Worm (Caenorhabditis elegans) whole organism, L2 larva: ENCODE measurements around the gene F07B10.4.

ENCODE experiments used
- R02D3.7 ChIP-seq: fragments of 150-350 bp; optimal IDR thresholded peaks from 2 replicates; lab custom pipeline; 2014; ENCODE audit warnings: missing biosample characterization, missing genetic modification characterization
- aly-2 ChIP-seq: fragments of 150-350 bp; optimal IDR thresholded peaks from 2 replicates; lab custom pipeline; 2014; ENCODE audit warnings: missing biosample characterization, missing genetic modification characterization
- ceh-82 ChIP-seq: fragments of 150-350 bp; optimal IDR thresholded peaks from 2 replicates; lab custom pipeline; 2014; ENCODE audit warnings: missing biosample characterization, missing genetic modification characterization
- elt-1 ChIP-seq: fragments of 150-350 bp; optimal IDR thresholded peaks from 2 replicates; lab custom pipeline; 2014; ENCODE audit warnings: missing biosample characterization, missing genetic modification characterization
- fos-1 ChIP-seq: fragments of 150-350 bp; optimal IDR thresholded peaks from 2 replicates; lab custom pipeline; 2014; ENCODE audit warnings: missing biosample characterization, missing genetic modification characterization
- mdl-1 ChIP-seq, 2 experiments: fragments of 150-350 bp in 1 of 2; sonication (generic microtip) in 1 of 2; optimal IDR thresholded peaks; 2 replicates each; lab custom pipeline; 2017; ENCODE audit warnings: missing biosample characterization in 2 of 2, missing genetic modification characterization in 2 of 2
- snpc-4 ChIP-seq: fragments of 150-350 bp; optimal IDR thresholded peaks from 2 replicates; lab custom pipeline; 2014; ENCODE audit warnings: missing biosample characterization, missing genetic modification characterization
- unc-62 ChIP-seq: fragments of 150-350 bp; optimal IDR thresholded peaks from 2 replicates; lab custom pipeline; 2014; ENCODE audit warnings: missing biosample characterization, missing genetic modification reagents, missing genetic modification characterization
- zag-1 ChIP-seq: fragments of 150-350 bp; optimal IDR thresholded peaks from 2 replicates; lab custom pipeline; 2014; ENCODE audit warnings: missing biosample characterization, missing genetic modification characterization
- ztf-11 ChIP-seq: sonication (generic microtip); optimal IDR thresholded peaks from 2 replicates; lab custom pipeline; 2017; ENCODE audit warnings: missing biosample characterization, missing genetic modification characterization

DNA sequence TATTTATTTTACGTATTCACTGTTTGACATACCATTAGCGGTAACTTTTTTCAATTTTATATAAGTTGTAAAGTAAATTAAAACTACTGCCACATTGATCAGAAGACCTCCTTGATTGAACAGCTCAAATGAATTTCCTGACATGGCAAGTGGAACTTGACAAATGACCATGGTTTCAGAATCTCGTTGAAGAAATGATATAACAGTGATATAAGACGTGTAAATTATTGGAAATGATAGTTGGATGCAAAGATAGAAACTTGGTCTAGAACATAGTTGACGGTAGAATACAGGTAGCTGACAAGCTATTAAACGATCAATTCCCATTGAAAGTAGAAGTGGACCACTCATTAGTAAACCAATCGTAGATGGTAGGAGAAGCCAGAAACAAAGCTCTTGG lies 11.1 kb downstream of the F07B10.4 start:
- TF ChIP-seq mdl-1 (tag; optimal IDR thresholded peaks at IDR 0.05; lab: Kevin White, UChicago) (no peak), elt-1 (tag; lab: Kevin White, UChicago) (no peak), ztf-11 (tag; lab: Kevin White, UChicago) (no peak), unc-62 (no peak), R02D3.7 (tag; lab: Kevin White, UChicago) (no peak), aly-2 (tag; lab: Kevin White, UChicago) (no peak), snpc-4 (tag; lab: Kevin White, UChicago) (no peak), zag-1 (tag; lab: Kevin White, UChicago) (no peak), ceh-82 (no peak), fos-1 (tag; lab: Kevin White, UChicago) (no peak)
